Worm (Caenorhabditis elegans): ENCODE data around the gene clec-145.

Gene clec-145

DNA sequence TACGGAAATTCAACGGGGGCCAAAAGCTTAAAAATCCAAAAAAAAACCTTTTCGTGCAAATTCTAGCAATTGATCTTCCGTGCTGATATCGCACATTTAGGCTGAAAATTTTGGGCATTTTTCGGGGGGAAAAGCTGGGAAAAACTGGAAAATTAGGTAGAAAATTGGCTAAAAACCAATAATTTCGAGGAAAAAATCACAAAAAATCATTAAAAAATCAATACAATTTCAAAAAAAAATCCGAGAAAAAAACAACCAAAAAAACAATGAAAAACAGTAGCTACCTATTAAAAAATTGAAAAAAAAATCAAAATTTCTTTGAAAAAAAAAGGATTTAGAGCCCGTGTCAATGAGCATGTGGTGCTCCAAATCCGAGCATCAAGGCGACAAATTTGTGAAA lies 22.5 kb downstream of the clec-145 start, which contains the start of gene Y48E1B.3:
TSS of gene Y48E1B.3 (minus strand) at position 101 of the 400 bp plus-strand sequence.
- no peak for TF ChIP-seq blmp-1 (tag; optimal IDR thresholded peaks at IDR 0.05)
- TF ChIP-seq snpc-4 (tag; optimal IDR thresholded peaks at IDR 0.05), result no peak
- no peak for TF ChIP-seq ceh-83 (GFP tag; optimal IDR thresholded peaks at IDR 0.05)
- TF ChIP-seq zip-8 (tag; optimal IDR thresholded peaks at IDR 0.05), result no peak
- no peak for TF ChIP-seq nhr-237 (tag; optimal IDR thresholded peaks at IDR 0.05)
- no peak for TF ChIP-seq tbx-8 (GFP tag; optimal IDR thresholded peaks at IDR 0.05)
- TF ChIP-seq bed-3 (GFP tag; optimal IDR thresholded peaks at IDR 0.05), result no peak
- TF ChIP-seq pha-4 (tag; optimal IDR thresholded peaks at IDR 0.05), result no peak
- TF ChIP-seq mls-2 (tag; optimal IDR thresholded peaks at IDR 0.05), result no peak
- TF ChIP-seq unc-39 (tag; optimal IDR thresholded peaks at IDR 0.05), result no peak
- no peak for TF ChIP-seq unc-62 (GFP tag; optimal IDR thresholded peaks at IDR 0.05)
- TF ChIP-seq lin-13 (tag; optimal IDR thresholded peaks at IDR 0.05), result no peak
- no peak for TF ChIP-seq sem-2 (GFP tag; optimal IDR thresholded peaks at IDR 0.05)

ce11 chrII:13560553-13560952 lies 29.8 kb downstream of the clec-145 start:
- TF ChIP-seq pha-4 (tag; optimal IDR thresholded peaks at IDR 0.05), result no peak
- TF ChIP-seq ceh-39 (tag; optimal IDR thresholded peaks at IDR 0.05), result no peak
- no peak for TF ChIP-seq blmp-1 (tag; optimal IDR thresholded peaks at IDR 0.05)
- TF ChIP-seq bed-3 (GFP tag; optimal IDR thresholded peaks at IDR 0.05), result no peak
- no peak for TF ChIP-seq M03D4.4 (tag; optimal IDR thresholded peaks at IDR 0.05)
- TF ChIP-seq nhr-12 (tag; optimal IDR thresholded peaks at IDR 0.05), result no peak
- TF ChIP-seq hlh-1 (tag; optimal IDR thresholded peaks at IDR 0.05), result no peak
- TF ChIP-seq elt-1 (tag; optimal IDR thresholded peaks at IDR 0.05; ENCODE audit: borderline replicate concordance, insufficient read depth), result no peak

- TF ChIP-seq unc-39 (tag; optimal IDR thresholded peaks at IDR 0.05) (no peak), drap-1 (GFP tag; optimal IDR thresholded peaks at IDR 0.05) (no peak), nhr-76 (tag; optimal IDR thresholded peaks at IDR 0.05) (no peak), blmp-1 (tag; optimal IDR thresholded peaks at IDR 0.05) (no peak), unc-120 (tag; optimal IDR thresholded peaks at IDR 0.05; ENCODE audit: poor library complexity, severe bottlenecking) (no peak), lin-32 (GFP tag; optimal IDR thresholded peaks at IDR 0.05) (no peak), ztf-11 (tag; optimal IDR thresholded peaks at IDR 0.05) (no peak), lin-13 (tag; optimal IDR thresholded peaks at IDR 0.05) (no peak), mep-1 (tag; optimal IDR thresholded peaks at IDR 0.05) (no peak), snpc-4 (tag; optimal IDR thresholded peaks at IDR 0.05) (no peak), nhr-237 (tag; optimal IDR thresholded peaks at IDR 0.05) (no peak), ceh-83 (GFP tag; optimal IDR thresholded peaks at IDR 0.05) (no peak), zip-8 (tag; optimal IDR thresholded peaks at IDR 0.05) (no peak), bed-3 (GFP tag; optimal IDR thresholded peaks at IDR 0.05) (no peak), pha-4 (tag; optimal IDR thresholded peaks at IDR 0.05) (no peak), ham-2 (GFP tag; optimal IDR thresholded peaks at IDR 0.05) (no peak), nhr-2 (tag; optimal IDR thresholded peaks at IDR 0.05) (no peak)
Observed at ce11 chrII:13547545-13547944, 42.8 kb downstream of the clec-145 start, which contains the start of gene ddl-2. ddl-2 (minus strand) TSS chrII:13547645.

DNA sequence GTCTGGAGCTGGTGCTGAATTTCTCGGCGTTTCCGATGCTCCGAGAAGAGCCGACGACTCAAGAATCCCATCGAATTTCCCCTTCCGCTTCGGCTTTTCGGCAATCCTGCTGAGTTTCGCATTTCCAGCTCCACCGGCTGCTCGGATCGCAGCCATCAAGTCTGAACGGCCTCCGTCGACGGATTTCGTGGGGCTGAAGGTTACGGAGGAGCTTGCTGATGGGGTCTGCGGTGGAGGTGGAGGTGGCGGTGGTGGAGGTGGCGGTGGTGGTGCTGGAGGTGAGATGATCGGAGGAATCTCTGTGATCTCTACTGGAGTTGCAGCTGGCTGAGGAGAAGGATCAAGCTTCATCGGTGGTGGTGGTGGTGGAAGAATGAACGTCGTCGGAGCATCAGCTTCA lies 47.4 kb downstream of the clec-145 start:
- TF ChIP-seq nhr-12 (tag; optimal IDR thresholded peaks at IDR 0.05), result no peak
- no peak for TF ChIP-seq ham-2 (GFP tag; optimal IDR thresholded peaks at IDR 0.05)
- TF ChIP-seq elt-3 (tag; optimal IDR thresholded peaks at IDR 0.05), result no peak
- TF ChIP-seq sem-2 (GFP tag; optimal IDR thresholded peaks at IDR 0.05), result no peak
- TF ChIP-seq unc-120 (tag; optimal IDR thresholded peaks at IDR 0.05; ENCODE audit: poor library complexity, severe bottlenecking), result no peak
- TF ChIP-seq unc-62 (GFP tag; optimal IDR thresholded peaks at IDR 0.05), result no peak
- no peak for TF ChIP-seq pha-4 (tag; optimal IDR thresholded peaks at IDR 0.05)

DNA sequence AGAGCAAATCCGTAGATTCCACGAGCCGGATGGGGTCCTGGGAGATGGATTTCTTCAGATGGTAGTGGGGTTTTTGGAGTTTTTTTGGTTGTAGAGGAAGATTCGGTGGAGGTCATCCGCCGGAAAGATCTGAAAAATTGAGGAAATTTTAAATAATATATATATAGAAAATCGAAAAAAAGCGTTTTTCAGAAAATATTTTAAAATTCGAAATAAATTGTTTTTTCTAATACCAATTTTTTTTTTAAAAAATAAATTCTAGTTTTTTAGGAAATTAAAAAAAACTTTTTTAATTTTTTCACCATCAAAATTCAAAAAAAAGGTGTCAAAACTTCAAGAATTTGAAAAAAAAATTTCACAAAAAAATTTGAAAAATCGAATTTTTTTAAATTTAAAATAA lies 49.4 kb downstream of the clec-145 start, which contains the start of the genes noa-1 and Y48E1B.17:
TSS of gene noa-1 (minus strand) at position 101 of the 400 bp plus-strand sequence.
TSS of gene Y48E1B.17 (minus strand) at position 129 of the 400 bp plus-strand sequence.
- no peak for TF ChIP-seq flh-1 (GFP tag; optimal IDR thresholded peaks at IDR 0.05)
- TF ChIP-seq pha-4 (tag; optimal IDR thresholded peaks at IDR 0.05), result no peak
- TF ChIP-seq bed-3 (GFP tag; optimal IDR thresholded peaks at IDR 0.05), result no peak
- TF ChIP-seq lin-32 (GFP tag; optimal IDR thresholded peaks at IDR 0.05), result no peak
- TF ChIP-seq unc-62 (GFP tag; optimal IDR thresholded peaks at IDR 0.05), result no peak
- no peak for TF ChIP-seq nhr-12 (tag; optimal IDR thresholded peaks at IDR 0.05)
- TF ChIP-seq snpc-4 (tag; optimal IDR thresholded peaks at IDR 0.05), result no peak
- TF ChIP-seq nhr-76 (tag; optimal IDR thresholded peaks at IDR 0.05), result no peak
- TF ChIP-seq ztf-11 (tag; optimal IDR thresholded peaks at IDR 0.05), result no peak
- TF ChIP-seq ceh-83 (GFP tag; optimal IDR thresholded peaks at IDR 0.05), result no peak
- TF ChIP-seq nhr-237 (tag; optimal IDR thresholded peaks at IDR 0.05), result no peak
- no peak for TF ChIP-seq unc-39 (tag; optimal IDR thresholded peaks at IDR 0.05)
- no peak for TF ChIP-seq zip-8 (tag; optimal IDR thresholded peaks at IDR 0.05)
- no peak for TF ChIP-seq nhr-2 (tag; optimal IDR thresholded peaks at IDR 0.05)
- no peak for TF ChIP-seq drap-1 (GFP tag; optimal IDR thresholded peaks at IDR 0.05)
- no peak for TF ChIP-seq lsy-2 (tag; optimal IDR thresholded peaks at IDR 0.05)

Data from whole organism, mixed stage, embryonic.